Worm (Caenorhabditis elegans) whole organism, midembryonic: ENCODE data around the gene gei-15.

Source experiments
- T22C8.4 ChIP-seq: fragments of 200-800 bp; sonication (Bioruptor generic); IDR thresholded peaks from 2 replicates; pipeline ENCODE4 v1.3.6; 2022; ENCODE audit warnings: missing genetic modification characterization, missing compliant biosample characterization
- flt-1 ChIP-seq: fragments of 200-800 bp; sonication (Bioruptor generic); IDR thresholded peaks from 2 replicates; pipeline ENCODE4 v1.3.6; 2022; ENCODE audit warnings: missing genetic modification characterization, missing compliant biosample characterization
- klf-2 ChIP-seq: fragments of 200-800 bp; sonication (Bioruptor generic); conservative IDR thresholded peaks from 2 replicates; pipeline ENCODE4 v1.3.6; 2022; ENCODE audit warnings: missing genetic modification reagents, missing genetic modification characterization, missing compliant biosample characterization
- med-1 ChIP-seq: sonication (generic microtip); optimal IDR thresholded peaks from 2 replicates; lab custom pipeline; 2017; ENCODE audit warnings: missing genetic modification characterization, mild to moderate bottlenecking, missing compliant biosample characterization, antibody characterized with exemption, missing genetic modification reagents; ENCODE audit not compliant: insufficient read depth

ce11 chrX:6790986-6791385, 32.1 kb downstream of the gei-15 start, which contains the start of gene asp-3:
- TF ChIP-seq T22C8.4 (no peak), med-1 (GFP tag; lab: Kevin White, UChicago) (no peak), klf-2 (GFP tag; lab: Robert Waterston, UW) (no peak), flt-1 (GFP tag; lab: Robert Waterston, UW) (no peak)
